Fruit fly (Drosophila melanogaster): Measurements from ENCODE around the gene Coq6.
A peak's percentile ranks its signal among the peaks of the same experiment; 100 is the strongest.

Gene Coq6

dm6 chr2L:5496468-5497093 lies 35.4 kb downstream of the Coq6 start (continued):
- TF ChIP-seq CG2678 (tag; optimal IDR thresholded peaks at IDR 0.05) (peak; percentile 74), scrt (GFP tag; optimal IDR thresholded peaks at IDR 0.05) (peak; percentile 17), zen2 (GFP tag; IDR thresholded peaks at IDR 0.05; ENCODE audit: partially characterized antibody) (no peak), CG8924 (tag; optimal IDR thresholded peaks at IDR 0.05) (peak; percentile 66), CG9727 (GFP tag; optimal IDR thresholded peaks at IDR 0.05) (peak; percentile 55), BEAF-32 (GFP tag; optimal IDR thresholded peaks at IDR 0.05) (no peak), CG7745 (tag; optimal IDR thresholded peaks at IDR 0.05) (peak; percentile 6), bab2 (GFP tag; optimal IDR thresholded peaks at IDR 0.05) (peak; percentile 49), bcd (GFP tag; optimal IDR thresholded peaks at IDR 0.05) (peak; percentile 35), CG1792 (GFP tag; optimal IDR thresholded peaks at IDR 0.05) (no peak), ro (GFP tag; IDR thresholded peaks at IDR 0.05) (0 out of 2 replicates have a peak, but pooled peaks have one; percentile 26), CG13123 (GFP tag; optimal IDR thresholded peaks at IDR 0.05) (no peak), CG31388 (GFP tag; optimal IDR thresholded peaks at IDR 0.05) (no peak), Dp (GFP tag; optimal IDR thresholded peaks at IDR 0.05) (no peak), ato (GFP tag; IDR thresholded peaks at IDR 0.05; ENCODE audit: partially characterized antibody) (no peak), sd (tag; optimal IDR thresholded peaks at IDR 0.05) (peak; percentile 16), Aef1 (GFP tag; IDR thresholded peaks at IDR 0.05) (peak; percentile 29; the same call in 1 of the 3 replicates), CG10431 (GFP tag; optimal IDR thresholded peaks at IDR 0.05) (peak; percentile 36), CG10543 (GFP tag; optimal IDR thresholded peaks at IDR 0.05) (no peak), CG11504 (tag; optimal IDR thresholded peaks at IDR 0.05) (peak; percentile 73), CG1233 (GFP tag; optimal IDR thresholded peaks at IDR 0.05) (peak; percentile 35), pho (GFP tag; optimal IDR thresholded peaks at IDR 0.05) (no peak), ci (GFP tag; IDR thresholded peaks at IDR 0.05) (peak; percentile 79), CG13775 (GFP tag; optimal IDR thresholded peaks at IDR 0.05) (peak; percentile 33), CG4404 (GFP tag; IDR thresholded peaks at IDR 0.05) (peak; percentile 53; the same call in 1 of the 2 replicates), yki (optimal IDR thresholded peaks at IDR 0.05) (no peak), gcm (GFP tag; optimal IDR thresholded peaks at IDR 0.05) (peak; percentile 60), CG12104 (GFP tag; optimal IDR thresholded peaks at IDR 0.05) (peak; percentile 34), CG10979 (tag; optimal IDR thresholded peaks at IDR 0.05) (peak; percentile 80), CG30431 (GFP tag; optimal IDR thresholded peaks at IDR 0.05) (peak; percentile 49), CG6654 (GFP tag; optimal IDR thresholded peaks at IDR 0.05) (no peak), chif (GFP tag; optimal IDR thresholded peaks at IDR 0.05) (peak; percentile 30 to 73), bigmax (GFP tag; optimal IDR thresholded peaks at IDR 0.05) (no peak), PHDP (tag; optimal IDR thresholded peaks at IDR 0.05) (peak; percentile 64), abd-A (tag; optimal IDR thresholded peaks at IDR 0.05) (peak; percentile 39), gcm2 (GFP tag; optimal IDR thresholded peaks at IDR 0.05) (no peak), usp (GFP tag; optimal IDR thresholded peaks at IDR 0.05) (no peak), zf30C (GFP tag; optimal IDR thresholded peaks at IDR 0.05) (peak; percentile 23), az2 (GFP tag; optimal IDR thresholded peaks at IDR 0.05) (peak; percentile 57), slou (GFP tag; optimal IDR thresholded peaks at IDR 0.05) (peak; percentile 16), CTCF (GFP tag; optimal IDR thresholded peaks at IDR 0.05) (no peak), Fer3 (tag; optimal IDR thresholded peaks at IDR 0.05) (peak; percentile 51), cwo (GFP tag; optimal IDR thresholded peaks at IDR 0.05) (peak; percentile 15), vfl (GFP tag; optimal IDR thresholded peaks at IDR 0.05) (no peak), jing (GFP tag; optimal IDR thresholded peaks at IDR 0.05) (peak; percentile 36), rib (GFP tag; IDR thresholded peaks at IDR 0.05) (no peak), CG6813 (GFP tag; optimal IDR thresholded peaks at IDR 0.05) (peak; percentile 34), hth (optimal IDR thresholded peaks at IDR 0.05) (no peak), MTF-1 (GFP tag; optimal IDR thresholded peaks at IDR 0.05; ENCODE audit: borderline replicate concordance) (peak; percentile 19), CG5180 (GFP tag; optimal IDR thresholded peaks at IDR 0.05) (peak; percentile 23)

All from whole organism, embryonic.